Worm (Caenorhabditis elegans): ENCODE data around the gene F52G3.5.

ce11 chrX:16995886-16996283, 19.9 kb upstream of the F52G3.5 start:
- TF ChIP-seq drap-1 (GFP tag; optimal IDR thresholded peaks at IDR 0.05) (no peak), nhr-28 (tag; optimal IDR thresholded peaks at IDR 0.05) (no peak), unc-39 (tag; optimal IDR thresholded peaks at IDR 0.05) (no peak), mep-1 (tag; optimal IDR thresholded peaks at IDR 0.05) (no peak), unc-62 (GFP tag; optimal IDR thresholded peaks at IDR 0.05) (no peak)
